Worm (Caenorhabditis elegans): ENCODE data around the gene srlf-7.

- TF ChIP-seq nhr-27 (tag; optimal IDR thresholded peaks at IDR 0.05) (no peak), let-607 (tag; optimal IDR thresholded peaks at IDR 0.05) (no peak), snpc-4 (GFP tag; optimal IDR thresholded peaks at IDR 0.05) (no peak), snpc-4 (tag; optimal IDR thresholded peaks at IDR 0.05) (no peak), dpff-1 (tag; optimal IDR thresholded peaks at IDR 0.05) (no peak), pha-4 (tag; optimal IDR thresholded peaks at IDR 0.05) (no peak), atf-7 (tag; optimal IDR thresholded peaks at IDR 0.05) (no peak)
Observed at ce11 chrIV:7219398-7220087, 30.5 kb downstream of the srlf-7 start, which contains the start of the genes glb-23 and R13A1.1.
